Worm (Caenorhabditis elegans) whole organism, young adult: ENCODE results near the gene lgc-47.
A peak's percentile ranks its signal among the peaks of the same experiment; 100 is the strongest.

ENCODE experiments used
- B0035.1 ChIP-seq: sonication (generic microtip); optimal IDR thresholded peaks from 2 replicates; lab custom pipeline; 2016; ENCODE audit warnings: missing genetic modification characterization, mild to moderate bottlenecking, missing compliant biosample characterization, missing genotype, missing genetic modification reagents
- C17E4.6 ChIP-seq: fragments of 200-800 bp; sonication (Bioruptor generic); IDR thresholded peaks from 2 replicates; pipeline ENCODE4 v1.3.6; 2022; ENCODE audit warnings: missing genetic modification reagents, missing genetic modification characterization, missing compliant biosample characterization
- D2030.7 ChIP-seq: fragments of 200-800 bp; sonication (Bioruptor generic); IDR thresholded peaks from 2 replicates; pipeline ENCODE4 v1.3.6; 2022; ENCODE audit warnings: missing genetic modification reagents, missing genetic modification characterization, missing compliant biosample characterization
- F10E7.11 ChIP-seq: sonication (generic microtip); optimal IDR thresholded peaks from 2 replicates; lab custom pipeline; 2017; ENCODE audit warnings: mild to moderate bottlenecking, missing genetic modification characterization, moderate library complexity, missing compliant biosample characterization
- F37B4.10 ChIP-seq: fragments of 200-800 bp; sonication (Bioruptor generic); IDR thresholded peaks from 2 replicates; pipeline ENCODE4 v1.3.6; 2022; ENCODE audit warnings: missing genetic modification characterization, missing compliant biosample characterization
- K11D2.4 ChIP-seq: fragments of 200-800 bp; sonication (Bioruptor generic); IDR thresholded peaks from 2 replicates; pipeline ENCODE4 v1.3.6; 2022; ENCODE audit warnings: missing genetic modification reagents, missing genetic modification characterization, missing compliant biosample characterization
- K12H6.12 ChIP-seq: fragments of 200-800 bp; sonication (Bioruptor generic); optimal IDR thresholded peaks from 2 replicates; lab custom pipeline; 2018; ENCODE audit warnings: mild to moderate bottlenecking, missing genetic modification characterization, missing compliant biosample characterization
- T07F8.4 ChIP-seq: sonication (generic microtip); optimal IDR thresholded peaks from 2 replicates; lab custom pipeline; 2016; ENCODE audit warnings: mild to moderate bottlenecking, missing genetic modification characterization, moderate library complexity, missing compliant biosample characterization
- T26A5.8 ChIP-seq: sonication (generic microtip); optimal IDR thresholded peaks from 2 replicates; lab custom pipeline; 2016; ENCODE audit warnings: missing genetic modification characterization, missing compliant biosample characterization
- Y53F4B.3 ChIP-seq: fragments of 200-800 bp; sonication (Bioruptor generic); IDR thresholded peaks from 2 replicates; pipeline ENCODE4 v1.3.6; 2022; ENCODE audit warnings: missing genetic modification reagents, missing genetic modification characterization, missing compliant biosample characterization
- Y53G8AR.9 ChIP-seq: fragments of 200-800 bp; sonication (Bioruptor generic); conservative IDR thresholded peaks from 2 replicates; pipeline ENCODE4 v1.3.6; 2022; ENCODE audit warnings: missing genetic modification reagents, missing genetic modification characterization, missing compliant biosample characterization
- Y79H2A.3 ChIP-seq: fragments of 200-800 bp; sonication (Bioruptor generic); conservative IDR thresholded peaks from 2 replicates; pipeline ENCODE4 v1.3.6; 2022; ENCODE audit warnings: missing genetic modification reagents, missing genetic modification characterization, missing compliant biosample characterization
- ZK185.1 ChIP-seq: sonication (generic microtip); optimal IDR thresholded peaks from 2 replicates; lab custom pipeline; 2016; ENCODE audit warnings: mild to moderate bottlenecking, missing genetic modification characterization, missing compliant biosample characterization; ENCODE audit not compliant: poor library complexity, severe bottlenecking
- aptf-2 ChIP-seq: fragments of 200-800 bp; sonication (Bioruptor generic); conservative IDR thresholded peaks from 2 replicates; pipeline ENCODE4 v1.3.6; 2022; ENCODE audit warnings: missing genetic modification reagents, missing genetic modification characterization, missing compliant biosample characterization
- attf-3 ChIP-seq: fragments of 200-800 bp; sonication (Bioruptor generic); conservative IDR thresholded peaks from 2 replicates; pipeline ENCODE4 v1.3.6; 2022; ENCODE audit warnings: missing genetic modification reagents, missing genetic modification characterization, missing compliant biosample characterization
- attf-6 ChIP-seq: fragments of 200-800 bp; sonication (Bioruptor generic); IDR thresholded peaks from 2 replicates; pipeline ENCODE4 v1.3.6; 2022; ENCODE audit warnings: missing genetic modification reagents, missing genetic modification characterization, missing compliant biosample characterization
- ceh-27 ChIP-seq: fragments of 200-800 bp; sonication (Bioruptor generic); optimal IDR thresholded peaks from 2 replicates; lab custom pipeline; 2018; ENCODE audit warnings: mild to moderate bottlenecking, missing genetic modification characterization, moderate library complexity, missing compliant biosample characterization
- ceh-40 ChIP-seq: fragments of 200-800 bp; sonication (Bioruptor generic); IDR thresholded peaks from 2 replicates; pipeline ENCODE4 v1.3.6; 2022; ENCODE audit warnings: missing genetic modification characterization, missing compliant biosample characterization
- dox-1 ChIP-seq: fragments of 200-800 bp; sonication (Bioruptor generic); IDR thresholded peaks from 2 replicates; pipeline ENCODE4 v1.3.6; 2022; ENCODE audit warnings: missing genetic modification reagents, missing genetic modification characterization, missing compliant biosample characterization
- efl-1 ChIP-seq: fragments of 150-350 bp; optimal IDR thresholded peaks from 2 replicates; lab custom pipeline; 2014; ENCODE audit warnings: missing biosample characterization, missing genetic modification reagents, missing genetic modification characterization
- egl-44 ChIP-seq: fragments of 200-800 bp; sonication (Bioruptor generic); IDR thresholded peaks from 2 replicates; pipeline ENCODE4 v1.3.6; 2022; ENCODE audit warnings: missing genetic modification reagents, missing genetic modification characterization, missing compliant biosample characterization
- him-1 ChIP-seq: sonication (generic microtip); optimal IDR thresholded peaks from 2 replicates; lab custom pipeline; 2016; ENCODE audit warnings: missing genotype, missing genetic modification reagents, missing genetic modification characterization, missing compliant biosample characterization
- hlh-12 ChIP-seq: sonication (generic microtip); optimal IDR thresholded peaks from 2 replicates; lab custom pipeline; 2016; ENCODE audit warnings: missing genetic modification characterization, missing compliant biosample characterization
- hmg-1.2 ChIP-seq: fragments of 200-800 bp; sonication (Bioruptor generic); IDR thresholded peaks from 2 replicates; pipeline ENCODE4 v1.3.6; 2022; ENCODE audit warnings: missing genetic modification reagents, missing genetic modification characterization, missing compliant biosample characterization
- hsf-1 ChIP-seq: fragments of 200-800 bp; sonication (Bioruptor generic); IDR thresholded peaks from 2 replicates; pipeline ENCODE4 v1.3.6; 2022; ENCODE audit warnings: missing genetic modification reagents, missing genetic modification characterization, missing compliant biosample characterization
- lag-1 ChIP-seq: fragments of 200-800 bp; sonication (Bioruptor generic); IDR thresholded peaks from 2 replicates; pipeline ENCODE4 v1.3.6; 2022; ENCODE audit warnings: missing genetic modification reagents, missing genetic modification characterization, missing compliant biosample characterization
- lin-40 ChIP-seq: sonication (generic microtip); optimal IDR thresholded peaks from 2 replicates; lab custom pipeline; 2016; ENCODE audit warnings: missing genetic modification characterization, mild to moderate bottlenecking, missing compliant biosample characterization, missing genotype, missing genetic modification reagents
- lsy-27 ChIP-seq: sonication (generic microtip); optimal IDR thresholded peaks from 2 replicates; lab custom pipeline; 2017; ENCODE audit warnings: missing genetic modification characterization, mild to moderate bottlenecking, missing compliant biosample characterization, antibody characterized with exemption, missing genotype, borderline replicate concordance; ENCODE audit not compliant: insufficient read depth
- madf-10 ChIP-seq: sonication (generic microtip); optimal IDR thresholded peaks from 2 replicates; lab custom pipeline; 2016; ENCODE audit warnings: mild to moderate bottlenecking, missing genetic modification characterization, missing compliant biosample characterization
- madf-3 ChIP-seq: fragments of 200-800 bp; sonication (Bioruptor generic); IDR thresholded peaks from 2 replicates; pipeline ENCODE4 v1.3.6; 2022; ENCODE audit warnings: missing genetic modification reagents, missing genetic modification characterization, missing compliant biosample characterization
- mel-28 ChIP-seq: sonication (generic microtip); optimal IDR thresholded peaks from 2 replicates; lab custom pipeline; 2016; ENCODE audit warnings: borderline replicate concordance, mild to moderate bottlenecking, missing genetic modification characterization, missing compliant biosample characterization
- nfyb-1 ChIP-seq: fragments of 200-800 bp; sonication (Bioruptor generic); IDR thresholded peaks from 2 replicates; pipeline ENCODE4 v1.3.6; 2022; ENCODE audit warnings: missing genetic modification reagents, missing genetic modification characterization, missing compliant biosample characterization
- nhr-120 ChIP-seq: fragments of 200-800 bp; sonication (Bioruptor generic); IDR thresholded peaks from 2 replicates; pipeline ENCODE4 v1.3.6; 2022; ENCODE audit warnings: missing genetic modification characterization, missing compliant biosample characterization
- nhr-179 ChIP-seq: sonication (generic microtip); optimal IDR thresholded peaks from 2 replicates; lab custom pipeline; 2016; ENCODE audit warnings: mild to moderate bottlenecking, missing genetic modification characterization, missing compliant biosample characterization
- nhr-27 ChIP-seq: fragments of 200-800 bp; sonication (Bioruptor generic); optimal IDR thresholded peaks from 2 replicates; lab custom pipeline; 2018; ENCODE audit warnings: mild to moderate bottlenecking, missing genetic modification characterization, moderate library complexity, missing compliant biosample characterization
- nhr-80 ChIP-seq: sonication (generic microtip); optimal IDR thresholded peaks from 2 replicates; lab custom pipeline; 2016; ENCODE audit warnings: missing genetic modification characterization, missing compliant biosample characterization
- pbrm-1 ChIP-seq: fragments of 200-800 bp; sonication (Bioruptor generic); IDR thresholded peaks from 2 replicates; pipeline ENCODE4 v1.3.6; 2022; ENCODE audit warnings: missing genetic modification reagents, missing genetic modification characterization, missing compliant biosample characterization
- repo-1 ChIP-seq: sonication (generic microtip); optimal IDR thresholded peaks from 2 replicates; lab custom pipeline; 2017; ENCODE audit warnings: mild to moderate bottlenecking, missing genetic modification characterization, missing compliant biosample characterization
- rpc-1 ChIP-seq, 2 experiments: fragments of 150-350 bp in 1 of 2; sonication (generic microtip) in 1 of 2; optimal IDR thresholded peaks; 2 replicates each; lab custom pipeline; 2014 to 2018; ENCODE audit warnings: missing biosample characterization in 1 of 2, missing genetic modification characterization in 1 of 2, missing genetic modification reagents in 1 of 2, missing genotype in 1 of 2
- sdz-38 ChIP-seq: sonication (generic microtip); optimal IDR thresholded peaks from 2 replicates; lab custom pipeline; 2016; ENCODE audit warnings: missing genotype, missing genetic modification characterization, missing compliant biosample characterization
- sea-2 ChIP-seq: fragments of 200-800 bp; sonication (Bioruptor generic); IDR thresholded peaks from 2 replicates; pipeline ENCODE4 v1.3.6; 2022; ENCODE audit warnings: missing genetic modification characterization, missing compliant biosample characterization
- snpc-1.1 ChIP-seq: sonication (generic microtip); optimal IDR thresholded peaks from 2 replicates; lab custom pipeline; 2017; ENCODE audit warnings: missing genetic modification characterization, mild to moderate bottlenecking, missing compliant biosample characterization, antibody characterized with exemption, moderate library complexity, missing genotype, missing genetic modification reagents; ENCODE audit not compliant: insufficient read depth
- sptf-2 ChIP-seq: fragments of 200-800 bp; sonication (Bioruptor generic); optimal IDR thresholded peaks from 2 replicates; lab custom pipeline; 2018; ENCODE audit warnings: mild to moderate bottlenecking, missing genetic modification characterization, missing compliant biosample characterization
- tbx-9 ChIP-seq: sonication (generic microtip); optimal IDR thresholded peaks from 2 replicates; lab custom pipeline; 2016; ENCODE audit warnings: borderline replicate concordance, missing genetic modification characterization, inconsistent platforms, missing compliant biosample characterization
- xnd-1 ChIP-seq: sonication (generic microtip); optimal IDR thresholded peaks from 2 replicates; lab custom pipeline; 2016; ENCODE audit warnings: missing genotype, missing genetic modification reagents, missing genetic modification characterization, missing compliant biosample characterization
- zfh-2 ChIP-seq: fragments of 200-800 bp; sonication (Bioruptor generic); conservative IDR thresholded peaks from 2 replicates; pipeline ENCODE4 v1.3.6; 2022; ENCODE audit warnings: missing genetic modification reagents, missing genetic modification characterization, missing compliant biosample characterization
- zim-3 ChIP-seq: sonication (generic microtip); optimal IDR thresholded peaks from 2 replicates; lab custom pipeline; 2017; ENCODE audit warnings: mild to moderate bottlenecking, missing genetic modification characterization, moderate library complexity, missing compliant biosample characterization
- ztf-18 ChIP-seq: sonication (generic microtip); optimal IDR thresholded peaks from 2 replicates; lab custom pipeline; 2016; ENCODE audit warnings: missing genotype, mild to moderate bottlenecking, missing genetic modification characterization, missing compliant biosample characterization

Gene lgc-47

ce11 chrX:9822606-9823264 is 15.3 kb upstream of the lgc-47 start:
- TF ChIP-seq nhr-179 (tag; lab: Kevin White, UChicago) (no peak), repo-1 (tag; lab: Kevin White, UChicago) (no peak), lsy-27 (tag; lab: Kevin White, UChicago) (no peak), lag-1 (GFP tag; lab: Robert Waterston, UW) (no peak), Y53F4B.3 (no peak), K11D2.4 (0 out of 2 replicates have a peak, but pooled peaks have one; percentile 51), nhr-120 (no peak), ceh-27 (GFP tag; lab: Kevin White, UChicago) (peak; percentile 26), hlh-12 (tag; lab: Kevin White, UChicago) (no peak), sdz-38 (no peak), egl-44 (GFP tag; lab: Robert Waterston, UW) (no peak), nhr-80 (peak; percentile 62), F10E7.11 (tag; lab: Kevin White, UChicago) (no peak), F37B4.10 (GFP tag; lab: Robert Waterston, UW) (no peak), dox-1 (GFP tag; lab: Robert Waterston, UW) (0 out of 2 replicates have a peak, but pooled peaks have one; percentile 47), tbx-9 (no peak), C17E4.6 (GFP tag; lab: Robert Waterston, UW) (no peak), him-1 (no peak), ztf-18 (tag; lab: Kevin White, UChicago) (no peak), sptf-2 (GFP tag; lab: Kevin White, UChicago) (no peak), K12H6.12 (tag; lab: Kevin White, UChicago) (peak; percentile 48), pbrm-1 (GFP tag; lab: Robert Waterston, UW) (0 out of 2 replicates have a peak, but pooled peaks have one; percentile 30), attf-6 (GFP tag; lab: Robert Waterston, UW) (no peak), xnd-1 (tag; lab: Kevin White, UChicago) (no peak), efl-1 (no peak), B0035.1 (tag; lab: Kevin White, UChicago) (no peak), sea-2 (GFP tag; lab: Robert Waterston, UW) (no peak), madf-3 (GFP tag; lab: Robert Waterston, UW) (0 out of 2 replicates have a peak, but pooled peaks have one; percentile 23), nhr-27 (tag; lab: Kevin White, UChicago) (no peak), mel-28 (no peak), zfh-2 (GFP tag; lab: Robert Waterston, UW) (peak; percentile 39; the same call in 1 of the 2 replicates), Y79H2A.3 (no peak), nfyb-1 (GFP tag; lab: Robert Waterston, UW) (no peak), aptf-2 (GFP tag; lab: Robert Waterston, UW) (no peak), attf-3 (GFP tag; lab: Robert Waterston, UW) (no peak), hsf-1 (GFP tag; lab: Robert Waterston, UW) (no peak), T07F8.4 (tag; lab: Kevin White, UChicago) (no peak), hmg-1.2 (GFP tag; lab: Robert Waterston, UW) (peak; percentile 91), ceh-40 (GFP tag; lab: Robert Waterston, UW) (no peak), T26A5.8 (tag; lab: Kevin White, UChicago) (no peak), lin-40 (tag; lab: Kevin White, UChicago) (peak; percentile 69), zim-3 (no peak), madf-10 (tag; lab: Kevin White, UChicago) (no peak), Y53G8AR.9 (GFP tag; lab: Robert Waterston, UW) (no peak), snpc-1.1 (tag; lab: Kevin White, UChicago) (no peak), rpc-1 (optimal IDR thresholded peaks at IDR 0.05; lab: Kevin White, UChicago) (no peak), rpc-1 (tag; optimal IDR thresholded peaks at IDR 0.05; lab: Kevin White, UChicago) (no peak), D2030.7 (GFP tag; lab: Robert Waterston, UW) (no peak), ZK185.1 (peak; percentile 66)
